Worm (Caenorhabditis elegans): Measurements from ENCODE around the gene sri-61.

DNA sequence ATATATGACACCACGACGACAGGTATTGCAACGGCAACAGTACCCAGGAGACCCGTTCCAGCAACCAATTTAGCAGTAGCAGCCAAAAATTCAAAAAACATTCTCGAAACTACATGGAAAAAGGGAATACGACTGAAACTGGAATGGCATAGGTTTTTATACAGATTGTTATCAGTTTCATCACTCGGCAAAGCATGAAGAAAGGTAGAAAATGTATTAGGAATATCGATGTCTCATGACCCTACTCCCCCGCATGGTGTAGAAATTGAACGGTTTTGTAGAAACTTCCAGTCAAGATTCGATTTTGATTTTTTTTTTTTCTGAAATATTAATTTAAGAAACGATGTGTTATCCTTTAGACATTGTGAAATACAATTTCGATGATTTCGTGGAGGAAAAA, 10.8 kb upstream of the sri-61 start, which contains the start of gene T05A8.2:
- TF ChIP-seq nhr-237 (tag; optimal IDR thresholded peaks at IDR 0.05) (no peak), spr-1 (tag; optimal IDR thresholded peaks at IDR 0.05) (no peak), snpc-4 (tag; optimal IDR thresholded peaks at IDR 0.05) (no peak), lin-39 (tag; optimal IDR thresholded peaks at IDR 0.05) (no peak)

All from whole organism, L4 larva.